Fruit fly (Drosophila melanogaster) whole organism, embryonic: ENCODE data around the gene CG32369.

Experiments used
- Ada2b ChIP-seq: fragments of 200-800 bp; sonication (Bioruptor generic); IDR thresholded peaks from 2 replicates; pipeline ENCODE4 v1.3.6; 2022; ENCODE audit warnings: missing biosample characterization, missing genetic modification characterization
- Atf3 ChIP-seq: fragments of 200-800 bp; sonication (Bioruptor generic); optimal IDR thresholded peaks from 3 replicates; lab custom pipeline; 2016; ENCODE audit warnings: missing biosample characterization, missing genetic modification characterization
- Atf6 ChIP-seq: fragments of 200-800 bp; sonication (Bioruptor generic); IDR thresholded peaks from 2 replicates; pipeline ENCODE4 v1.3.6; 2022; ENCODE audit warnings: missing biosample characterization, missing genetic modification characterization
- Awh ChIP-seq: fragments of 200-800 bp; sonication (Bioruptor generic); IDR thresholded peaks from 2 replicates; pipeline ENCODE4, ENCODE4 v1.3.6; 2022; ENCODE audit warnings: missing biosample characterization, missing genetic modification characterization
- Bdp1 ChIP-seq: fragments of 200-800 bp; sonication (Bioruptor generic); optimal IDR thresholded peaks from 3 replicates; lab custom pipeline; 2016; ENCODE audit warnings: missing biosample characterization, missing genetic modification characterization
- CG10147 ChIP-seq: fragments of 200-800 bp; sonication (Bioruptor generic); optimal IDR thresholded peaks from 2 replicates; lab custom pipeline; 2019; ENCODE audit warnings: missing biosample characterization, mild to moderate bottlenecking, missing genetic modification characterization, moderate library complexity
- CG11456 ChIP-seq: fragments of 200-800 bp; sonication (Bioruptor generic); IDR thresholded peaks from 3 replicates; pipeline ENCODE4 v1.3.6; 2022; ENCODE audit warnings: missing biosample characterization, missing genetic modification characterization
- CG13287 ChIP-seq: fragments of 200-800 bp; sonication (Bioruptor generic); IDR thresholded peaks from 2 replicates; pipeline ENCODE4 v1.3.6; 2022; ENCODE audit warnings: missing biosample characterization, missing genetic modification characterization; ENCODE audit not compliant: partially characterized antibody
- CG14710 ChIP-seq: fragments of 200-800 bp; sonication (Bioruptor generic); optimal IDR thresholded peaks from 3 replicates; lab custom pipeline; 2019; ENCODE audit warnings: missing biosample characterization, mild to moderate bottlenecking, missing genetic modification characterization, moderate library complexity
- CG15011 ChIP-seq: fragments of 200-800 bp; sonication (Bioruptor generic); optimal IDR thresholded peaks from 3 replicates; lab custom pipeline; 2018; ENCODE audit warnings: missing biosample characterization, mild to moderate bottlenecking, missing genetic modification characterization
- CG15269 ChIP-seq: fragments of 200-800 bp; sonication (Bioruptor generic); optimal IDR thresholded peaks from 2 replicates; lab custom pipeline; 2018; ENCODE audit warnings: missing biosample characterization, mild to moderate bottlenecking, missing genetic modification characterization, moderate library complexity
- CG16863 ChIP-seq: fragments of 200-800 bp; sonication (Bioruptor generic); optimal IDR thresholded peaks from 3 replicates; lab custom pipeline; 2016; ENCODE audit warnings: missing biosample characterization, missing genetic modification characterization
- CG3163 ChIP-seq: fragments of 200-800 bp; sonication (Bioruptor generic); optimal IDR thresholded peaks from 3 replicates; lab custom pipeline; 2016; ENCODE audit warnings: missing biosample characterization, missing genetic modification characterization
- CG3726 ChIP-seq: fragments of 200-800 bp; sonication (Bioruptor generic); IDR thresholded peaks from 3 replicates; pipeline ENCODE4, ENCODE4 v1.3.6; 2022; ENCODE audit warnings: missing biosample characterization, missing genetic modification characterization
- CG5953 ChIP-seq: fragments of 200-800 bp; sonication (Bioruptor generic); IDR thresholded peaks from 2 replicates; pipeline ENCODE4 v1.3.6; 2022; ENCODE audit warnings: missing biosample characterization, missing genetic modification characterization
- CG6175 ChIP-seq: fragments of 200-800 bp; sonication (Bioruptor generic); IDR thresholded peaks from 3 replicates; pipeline ENCODE4 v1.3.6; 2022; ENCODE audit warnings: missing biosample characterization, missing genetic modification characterization
- CG6813 ChIP-seq: fragments of 200-800 bp; sonication (Bioruptor generic); optimal IDR thresholded peaks from 2 replicates; lab custom pipeline; 2017; ENCODE audit warnings: missing biosample characterization, missing genetic modification characterization, mild to moderate bottlenecking, moderate library complexity, missing genetic modification reagents
- CG7745 ChIP-seq: fragments of 200-800 bp; sonication (Bioruptor generic); optimal IDR thresholded peaks from 2 replicates; lab custom pipeline; 2018; ENCODE audit warnings: missing biosample characterization, mild to moderate bottlenecking, missing genetic modification characterization, moderate library complexity
- CG8290 ChIP-seq, 3 experiments: fragments of 200-800 bp; sonication (Bioruptor generic); optimal IDR thresholded peaks; 2 replicates each; lab custom pipeline; 2016 to 2019; ENCODE audit warnings: missing biosample characterization in 3 of 3, missing genetic modification characterization in 3 of 3, mild to moderate bottlenecking in 2 of 3, moderate library complexity in 1 of 3
- CG8924 ChIP-seq: fragments of 200-800 bp; optimal IDR thresholded peaks from 3 replicates; lab custom pipeline; 2019; ENCODE audit warnings: missing biosample characterization, mild to moderate bottlenecking, missing genetic modification characterization, moderate library complexity
- CG9797 ChIP-seq: fragments of 200-800 bp; sonication (Bioruptor generic); optimal IDR thresholded peaks from 3 replicates; lab custom pipeline; 2018; ENCODE audit warnings: missing biosample characterization, mild to moderate bottlenecking, missing genetic modification characterization
- CkIIα-i1 ChIP-seq: fragments of 200-800 bp; sonication (Bioruptor generic); IDR thresholded peaks from 2 replicates; pipeline ENCODE4 v1.3.6; 2022; ENCODE audit warnings: missing biosample characterization, missing genetic modification characterization
- HLH3B ChIP-seq: fragments of 200-800 bp; sonication (Bioruptor generic); IDR thresholded peaks from 2 replicates; pipeline ENCODE4 v1.3.6; 2022; ENCODE audit warnings: missing biosample characterization, missing genetic modification characterization
- HLH4C ChIP-seq: fragments of 200-800 bp; sonication (Bioruptor generic); IDR thresholded peaks from 3 replicates; pipeline ENCODE4 v1.3.6; 2022; ENCODE audit warnings: missing biosample characterization, missing genetic modification characterization; ENCODE audit not compliant: partially characterized antibody
- Kr ChIP-seq: fragments of 200-800 bp; sonication (Bioruptor generic); optimal IDR thresholded peaks from 2 replicates; lab custom pipeline; 2017; ENCODE audit warnings: missing biosample characterization, mild to moderate bottlenecking, missing genetic modification characterization
- MBD-R2 ChIP-seq: fragments of 200-800 bp; sonication (Bioruptor generic); IDR thresholded peaks from 2 replicates; pipeline ENCODE4 v1.3.6; 2022; ENCODE audit warnings: missing biosample characterization, missing genetic modification characterization
- Myb ChIP-seq: fragments of 200-800 bp; sonication (Bioruptor generic); optimal IDR thresholded peaks from 2 replicates; lab custom pipeline; 2016; ENCODE audit warnings: missing biosample characterization, missing genetic modification characterization
- NFAT ChIP-seq: fragments of 200-800 bp; sonication (Bioruptor generic); IDR thresholded peaks from 2 replicates; pipeline ENCODE4 v1.3.6; 2022; ENCODE audit warnings: missing biosample characterization, missing genetic modification characterization
- Six4 ChIP-seq: fragments of 200-800 bp; sonication (Bioruptor generic); optimal IDR thresholded peaks from 2 replicates; lab custom pipeline; 2016; ENCODE audit warnings: missing biosample characterization, missing genetic modification characterization
- Spps ChIP-seq: fragments of 200-800 bp; sonication (Bioruptor generic); optimal IDR thresholded peaks from 2 replicates; lab custom pipeline; 2018; ENCODE audit warnings: missing biosample characterization, mild to moderate bottlenecking, missing genetic modification characterization
- Stat92E ChIP-seq, 3 experiments: fragments of >200 bp in 2 of 3; fragments of 200-800 bp in 1 of 3; sonication (Bioruptor generic) in 1 of 3; optimal IDR thresholded peaks; 2 replicates each; lab custom pipeline; 2017 to 2019; ENCODE audit warnings: missing biosample characterization in 3 of 3, missing genetic modification characterization in 3 of 3, mild to moderate bottlenecking in 1 of 3, moderate library complexity in 1 of 3
- Trl ChIP-seq, 3 experiments: fragments of >200 bp in 2 of 3; fragments of 200-800 bp in 1 of 3; sonication (Bioruptor generic) in 1 of 3; optimal IDR thresholded peaks; 2 replicates in 1 of 3; 3 replicates in 2 of 3; lab custom pipeline; 2016 to 2017; ENCODE audit warnings: missing biosample characterization in 1 of 3, missing genetic modification characterization in 1 of 3
- ara ChIP-seq: fragments of 200-800 bp; sonication (Bioruptor generic); IDR thresholded peaks from 2 replicates; pipeline ENCODE4 v1.3.6; 2022; ENCODE audit warnings: missing biosample characterization, missing genetic modification characterization
- br ChIP-seq: fragments of >200 bp; optimal IDR thresholded peaks from 2 replicates; lab custom pipeline; 2017
- crol ChIP-seq: fragments of 200-800 bp; sonication (Bioruptor generic); IDR thresholded peaks from 2 replicates; pipeline ENCODE4 v1.3.6; 2022; ENCODE audit warnings: missing biosample characterization, missing genetic modification characterization
- cwo ChIP-seq: fragments of 200-800 bp; sonication (Bioruptor generic); optimal IDR thresholded peaks from 3 replicates; lab custom pipeline; 2017; ENCODE audit warnings: missing biosample characterization, missing genetic modification characterization, mild to moderate bottlenecking, moderate library complexity, missing genetic modification reagents
- ems ChIP-seq: fragments of 200-800 bp; sonication (Bioruptor generic); optimal IDR thresholded peaks from 3 replicates; lab custom pipeline; 2016; ENCODE audit warnings: missing biosample characterization, missing genetic modification characterization
- ewg ChIP-seq: fragments of 200-800 bp; sonication (Bioruptor generic); optimal IDR thresholded peaks from 3 replicates; lab custom pipeline; 2017; ENCODE audit warnings: mild to moderate bottlenecking, missing biosample characterization, missing genetic modification reagents, missing genetic modification characterization
- fru ChIP-seq: fragments of >200 bp; optimal IDR thresholded peaks from 2 replicates; lab custom pipeline; 2017
- hb ChIP-seq: fragments of 200-800 bp; sonication (Bioruptor generic); IDR thresholded peaks from 3 replicates; pipeline ENCODE4 v1.3.6; 2022; ENCODE audit warnings: missing biosample characterization, missing genetic modification characterization; ENCODE audit not compliant: partially characterized antibody
- insv ChIP-seq, 2 experiments: fragments of 200-800 bp; sonication (Bioruptor generic); optimal IDR thresholded peaks; 3 replicates each; lab custom pipeline; 2016 to 2018; ENCODE audit warnings: missing biosample characterization in 2 of 2, missing genetic modification characterization in 2 of 2
- klu ChIP-seq: fragments of 200-800 bp; sonication (Bioruptor generic); IDR thresholded peaks from 2 replicates; pipeline ENCODE4 v1.3.6; 2022; ENCODE audit warnings: missing biosample characterization, missing genetic modification characterization
- kni ChIP-seq: fragments of 200-800 bp; sonication (Bioruptor generic); optimal IDR thresholded peaks from 3 replicates; lab custom pipeline; 2017; ENCODE audit warnings: mild to moderate bottlenecking, missing biosample characterization, missing genetic modification reagents, missing genetic modification characterization
- nom ChIP-seq: fragments of 200-800 bp; sonication (Bioruptor generic); optimal IDR thresholded peaks from 2 replicates; lab custom pipeline; 2017; ENCODE audit warnings: missing biosample characterization, missing genetic modification characterization, mild to moderate bottlenecking, moderate library complexity, missing genetic modification reagents
- p53 ChIP-seq: fragments of 200-800 bp; sonication (Bioruptor generic); optimal IDR thresholded peaks from 2 replicates; lab custom pipeline; 2016; ENCODE audit warnings: missing biosample characterization, missing genetic modification characterization
- slou ChIP-seq: fragments of 200-800 bp; sonication (Bioruptor generic); optimal IDR thresholded peaks from 3 replicates; lab custom pipeline; 2016; ENCODE audit warnings: missing biosample characterization, missing genetic modification characterization
- unpg ChIP-seq: fragments of 200-800 bp; sonication (Bioruptor generic); optimal IDR thresholded peaks from 3 replicates; lab custom pipeline; 2018; ENCODE audit warnings: missing biosample characterization, mild to moderate bottlenecking, missing genetic modification characterization, moderate library complexity
- wek ChIP-seq: fragments of 200-800 bp; sonication (Bioruptor generic); optimal IDR thresholded peaks from 3 replicates; lab custom pipeline; 2018; ENCODE audit warnings: missing biosample characterization, mild to moderate bottlenecking, missing genetic modification characterization, moderate library complexity
- zf30C ChIP-seq: fragments of 200-800 bp; sonication (Bioruptor generic); optimal IDR thresholded peaks from 3 replicates; lab custom pipeline; 2018; ENCODE audit warnings: missing biosample characterization, mild to moderate bottlenecking, missing genetic modification characterization

Gene CG32369

dm6 chr3L:7855778-7856625 is 46.4 kb upstream of the CG32369 start (continued):
- TF ChIP-seq CG9797 (GFP tag; lab: Kevin White, UChicago) (no peak), nom (GFP tag; lab: Kevin White, UChicago) (peak; percentile 56), CkIIα-i1 (no peak), Bdp1 (peak; percentile 17), CG15011 (GFP tag; lab: Kevin White, UChicago) (peak; percentile 73), CG15269 (peak; percentile 94), Myb (GFP tag; lab: Kevin White, UChicago) (no peak), CG13287 (peak; percentile 40), kni (GFP tag; lab: Kevin White, UChicago) (no peak), ewg (GFP tag; lab: Kevin White, UChicago) (peak; percentile 56), CG16863 (GFP tag; lab: Kevin White, UChicago) (no peak), slou (GFP tag; lab: Kevin White, UChicago) (peak; percentile 1), CG6813 (GFP tag; lab: Kevin White, UChicago) (peak; percentile 52), wek (GFP tag; lab: Kevin White, UChicago) (no peak), Atf3 (GFP tag; lab: Kevin White, UChicago) (no peak), Stat92E (GFP tag; optimal IDR thresholded peaks at IDR 0.05; lab: Kevin White, UChicago) (no peak), CG7745 (tag; lab: Kevin White, UChicago) (no peak), CG3163 (GFP tag; lab: Kevin White, UChicago) (no peak), Atf6 (GFP tag; lab: Robert Waterston, UW) (peak; percentile 76), p53 (GFP tag; lab: Kevin White, UChicago) (no peak), CG10147 (GFP tag; lab: Kevin White, UChicago) (peak; percentile 90), hb (GFP tag; lab: Robert Waterston, UW) (no peak), CG8924 (tag; lab: Kevin White, UChicago) (peak; percentile 79), HLH3B (GFP tag; lab: Robert Waterston, UW) (peak; percentile 57; the same call in 1 of the 2 replicates), CG8290 (GFP tag; optimal IDR thresholded peaks at IDR 0.05; lab: Kevin White, UChicago) (no peak), CG8290 (tag; optimal IDR thresholded peaks at IDR 0.05; lab: Kevin White, UChicago) (peak in 1 of 2 experiments; percentile 16), CG6175 (GFP tag; lab: Robert Waterston, UW) (no peak), HLH4C (GFP tag; lab: Robert Waterston, UW) (no peak), Kr (GFP tag; lab: Kevin White, UChicago) (no peak), ems (no peak), CG5953 (GFP tag; lab: Robert Waterston, UW) (peak; percentile 45), klu (GFP tag; lab: Robert Waterston, UW) (peak; percentile 85; the same call in 1 of the 2 replicates), fru (lab: Kevin White, UChicago) (no peak)
- TF ChIP-seq, all 482 proteins: peak for 270

dm6 chr3L:7855455-7855774 is 45.8 kb upstream of the CG32369 start:
- TF ChIP-seq unpg (GFP tag; lab: Kevin White, UChicago) (no peak), ara (GFP tag; lab: Robert Waterston, UW) (no peak), insv (GFP tag; optimal IDR thresholded peaks at IDR 0.05; lab: Kevin White, UChicago) (no peak), NFAT (GFP tag; lab: Robert Waterston, UW) (peak; percentile 40; the same call in 1 of the 2 replicates), zf30C (GFP tag; lab: Kevin White, UChicago) (no peak), klu (GFP tag; lab: Robert Waterston, UW) (no peak), Ada2b (GFP tag; lab: Robert Waterston, UW) (no peak), MBD-R2 (GFP tag; lab: Robert Waterston, UW) (no peak), CG11456 (GFP tag; lab: Robert Waterston, UW) (peak; percentile 49; the same call in 1 of the 3 replicates), cwo (no peak), Spps (tag; lab: Kevin White, UChicago) (no peak), Awh (0 out of 2 replicates have a peak, but pooled peaks have one; percentile 5), CG3726 (no peak), CG14710 (no peak), Six4 (GFP tag; lab: Kevin White, UChicago) (no peak), crol (GFP tag; lab: Robert Waterston, UW) (no peak), Trl (optimal IDR thresholded peaks at IDR 0.05; lab: Kevin White, UChicago) (peak in 1 of 2 experiments; percentile 60), Trl (GFP tag; optimal IDR thresholded peaks at IDR 0.05; lab: Kevin White, UChicago) (no peak), br (lab: Kevin White, UChicago) (no peak)
